Fruit fly (Drosophila melanogaster) whole organism, embryonic: ENCODE measurements around the gene Nadsyn.

ENCODE experiments used
- ATbp ChIP-seq: fragments of 200-800 bp; sonication (Bioruptor generic); optimal IDR thresholded peaks from 2 replicates; lab custom pipeline; 2017; ENCODE audit warnings: missing biosample characterization, mild to moderate bottlenecking, missing genetic modification characterization, missing genetic modification reagents
- Awh ChIP-seq: fragments of 200-800 bp; sonication (Bioruptor generic); IDR thresholded peaks from 2 replicates; pipeline ENCODE4, ENCODE4 v1.3.6; 2022; ENCODE audit warnings: missing biosample characterization, missing genetic modification characterization
- Blimp-1 ChIP-seq: fragments of 200-800 bp; sonication (Bioruptor generic); optimal IDR thresholded peaks from 3 replicates; lab custom pipeline; 2018; ENCODE audit warnings: missing biosample characterization, missing genetic modification characterization, mild to moderate bottlenecking, moderate library complexity, missing genetic modification reagents
- CG10321 ChIP-seq: fragments of 200-800 bp; sonication (Bioruptor generic); IDR thresholded peaks from 2 replicates; pipeline ENCODE4 v1.3.6; 2022; ENCODE audit warnings: missing biosample characterization, missing genetic modification characterization
- CG11247 ChIP-seq: fragments of 200-800 bp; sonication (Bioruptor generic); IDR thresholded peaks from 2 replicates; pipeline ENCODE4 v1.3.6; 2022; ENCODE audit warnings: missing biosample characterization, missing genetic modification characterization
- CG12071 ChIP-seq: fragments of 200-800 bp; sonication (Bioruptor generic); optimal IDR thresholded peaks from 3 replicates; lab custom pipeline; 2018; ENCODE audit warnings: missing biosample characterization, mild to moderate bottlenecking, missing genetic modification characterization
- CG12391 ChIP-seq: fragments of 200-800 bp; sonication (Bioruptor generic); optimal IDR thresholded peaks from 3 replicates; lab custom pipeline; 2018; ENCODE audit warnings: missing biosample characterization, mild to moderate bottlenecking, missing genetic modification characterization, moderate library complexity
- CG13296 ChIP-seq: fragments of 200-800 bp; sonication (Bioruptor generic); optimal IDR thresholded peaks from 3 replicates; lab custom pipeline; 2018; ENCODE audit warnings: missing biosample characterization, mild to moderate bottlenecking, missing genetic modification characterization
- CG14014 ChIP-seq: fragments of 200-800 bp; sonication (Bioruptor generic); IDR thresholded peaks from 2 replicates; pipeline ENCODE4 v1.3.6; 2022; ENCODE audit warnings: missing biosample characterization, missing genetic modification characterization
- CG14441 ChIP-seq: fragments of 200-800 bp; sonication (Bioruptor generic); IDR thresholded peaks from 2 replicates; pipeline ENCODE4 v1.3.6; 2022; ENCODE audit warnings: missing biosample characterization, missing genetic modification characterization
- CG14860 ChIP-seq: fragments of 200-800 bp; sonication (Bioruptor generic); IDR thresholded peaks from 3 replicates; pipeline ENCODE4 v1.3.6; 2022; ENCODE audit warnings: missing biosample characterization, missing genetic modification characterization; ENCODE audit not compliant: partially characterized antibody
- CG15479 ChIP-seq: fragments of 200-800 bp; sonication (Bioruptor generic); optimal IDR thresholded peaks from 3 replicates; lab custom pipeline; 2019; ENCODE audit warnings: missing biosample characterization, mild to moderate bottlenecking, missing genetic modification characterization, moderate library complexity
- CG16779 ChIP-seq: fragments of 200-800 bp; sonication (Bioruptor generic); IDR thresholded peaks from 2 replicates; pipeline ENCODE4 v1.3.6; 2022; ENCODE audit warnings: missing biosample characterization, missing genetic modification characterization
- CG17361 ChIP-seq: fragments of 200-800 bp; sonication (Bioruptor generic); IDR thresholded peaks from 3 replicates; pipeline ENCODE4 v1.3.6; 2022; ENCODE audit warnings: missing biosample characterization, missing genetic modification characterization
- CG17829 ChIP-seq: fragments of 200-800 bp; optimal IDR thresholded peaks from 2 replicates; lab custom pipeline; 2019; ENCODE audit warnings: missing biosample characterization, mild to moderate bottlenecking, missing genetic modification characterization, moderate library complexity
- CG18011 ChIP-seq: fragments of 200-800 bp; sonication (Bioruptor generic); optimal IDR thresholded peaks from 2 replicates; lab custom pipeline; 2017; ENCODE audit warnings: missing biosample characterization, missing genetic modification characterization, mild to moderate bottlenecking, moderate library complexity, missing genotype
- CG18476 ChIP-seq: fragments of 200-800 bp; sonication (Bioruptor generic); optimal IDR thresholded peaks from 2 replicates; lab custom pipeline; 2016; ENCODE audit warnings: missing biosample characterization, mild to moderate bottlenecking, missing genetic modification characterization
- CG2712 ChIP-seq: fragments of 200-800 bp; optimal IDR thresholded peaks from 3 replicates; lab custom pipeline; 2019; ENCODE audit warnings: missing biosample characterization, mild to moderate bottlenecking, missing genetic modification characterization, moderate library complexity
- CG30403 ChIP-seq: fragments of 200-800 bp; sonication (Bioruptor generic); optimal IDR thresholded peaks from 3 replicates; lab custom pipeline; 2016; ENCODE audit warnings: missing biosample characterization, missing genetic modification characterization
- CG3065 ChIP-seq: fragments of 200-800 bp; sonication (Bioruptor generic); optimal IDR thresholded peaks from 2 replicates; lab custom pipeline; 2016; ENCODE audit warnings: missing biosample characterization, missing genetic modification characterization
- CG4424 ChIP-seq: fragments of 200-800 bp; sonication (Bioruptor generic); optimal IDR thresholded peaks from 3 replicates; lab custom pipeline; 2016; ENCODE audit warnings: missing biosample characterization, missing genetic modification characterization
- CG6272 ChIP-seq: fragments of 200-800 bp; sonication (Bioruptor generic); IDR thresholded peaks from 2 replicates; pipeline ENCODE4 v1.3.6; 2022; ENCODE audit warnings: missing biosample characterization, missing genetic modification characterization
- CG7839 ChIP-seq: fragments of 200-800 bp; sonication (Bioruptor generic); optimal IDR thresholded peaks from 3 replicates; lab custom pipeline; 2018; ENCODE audit warnings: missing biosample characterization, mild to moderate bottlenecking, missing genetic modification characterization, moderate library complexity
- CG9609 ChIP-seq: fragments of 200-800 bp; sonication (Bioruptor generic); optimal IDR thresholded peaks from 3 replicates; lab custom pipeline; 2016; ENCODE audit warnings: missing biosample characterization, missing genetic modification characterization
- CG9727 ChIP-seq: fragments of 200-800 bp; sonication (Bioruptor generic); optimal IDR thresholded peaks from 3 replicates; lab custom pipeline; 2017; ENCODE audit warnings: missing biosample characterization, mild to moderate bottlenecking, missing genetic modification characterization
- CG9817 ChIP-seq: fragments of 200-800 bp; sonication (Bioruptor generic); optimal IDR thresholded peaks from 2 replicates; lab custom pipeline; 2018; ENCODE audit warnings: missing biosample characterization, mild to moderate bottlenecking, missing genetic modification characterization, moderate library complexity
- Chrac-16 ChIP-seq: fragments of 200-800 bp; sonication (Bioruptor generic); optimal IDR thresholded peaks from 3 replicates; lab custom pipeline; 2016; ENCODE audit warnings: missing biosample characterization, missing genetic modification characterization
- D ChIP-seq, 2 experiments: fragments of 200-800 bp in 1 of 2; fragments of >200 bp in 1 of 2; sonication (Bioruptor generic) in 1 of 2; optimal IDR thresholded peaks; 2 replicates in 1 of 2; 3 replicates in 1 of 2; lab custom pipeline; 2017; ENCODE audit warnings: mild to moderate bottlenecking in 1 of 2, missing biosample characterization in 1 of 2, missing genetic modification characterization in 1 of 2, missing genetic modification reagents in 1 of 2
- D19B ChIP-seq: fragments of 200-800 bp; sonication (Bioruptor generic); optimal IDR thresholded peaks from 2 replicates; lab custom pipeline; 2017; ENCODE audit warnings: missing biosample characterization, mild to moderate bottlenecking, missing genetic modification characterization
- Drgx ChIP-seq: fragments of 200-800 bp; sonication (Bioruptor generic); IDR thresholded peaks from 2 replicates; pipeline ENCODE4 v1.3.6; 2022; ENCODE audit warnings: missing biosample characterization, missing genetic modification characterization
- GATAe ChIP-seq: fragments of 200-800 bp; sonication (Bioruptor generic); conservative IDR thresholded peaks from 2 replicates; pipeline ENCODE4 v1.3.6; 2022; ENCODE audit warnings: missing biosample characterization, missing genetic modification characterization
- Scr ChIP-seq: fragments of 200-800 bp; sonication (Bioruptor generic); IDR thresholded peaks from 2 replicates; pipeline ENCODE4 v1.3.6; 2022; ENCODE audit warnings: missing biosample characterization, missing genetic modification characterization; ENCODE audit not compliant: partially characterized antibody
- Sox100B ChIP-seq: fragments of 200-800 bp; sonication (Bioruptor generic); optimal IDR thresholded peaks from 3 replicates; lab custom pipeline; 2018; ENCODE audit warnings: missing biosample characterization, mild to moderate bottlenecking, missing genetic modification characterization
- Vsx1 ChIP-seq: fragments of 200-800 bp; sonication (Bioruptor generic); optimal IDR thresholded peaks from 2 replicates; lab custom pipeline; 2017; ENCODE audit warnings: missing biosample characterization, mild to moderate bottlenecking, missing genetic modification characterization, missing genetic modification reagents
- Xbp1 ChIP-seq: fragments of 200-800 bp; sonication (Bioruptor generic); optimal IDR thresholded peaks from 3 replicates; lab custom pipeline; 2016; ENCODE audit warnings: missing biosample characterization, mild to moderate bottlenecking, missing genetic modification characterization
- ase ChIP-seq: fragments of 200-800 bp; sonication (Bioruptor generic); IDR thresholded peaks from 3 replicates; pipeline ENCODE4 v1.3.6; 2022; ENCODE audit warnings: missing biosample characterization, missing genetic modification characterization
- ash1 ChIP-seq: fragments of 200-800 bp; sonication (Bioruptor generic); optimal IDR thresholded peaks from 2 replicates; lab custom pipeline; 2018; ENCODE audit warnings: missing biosample characterization, mild to moderate bottlenecking, missing genetic modification characterization
- crol ChIP-seq: fragments of 200-800 bp; sonication (Bioruptor generic); IDR thresholded peaks from 2 replicates; pipeline ENCODE4 v1.3.6; 2022; ENCODE audit warnings: missing biosample characterization, missing genetic modification characterization
- disco-r ChIP-seq: fragments of 200-800 bp; sonication (Bioruptor generic); optimal IDR thresholded peaks from 2 replicates; lab custom pipeline; 2016; ENCODE audit warnings: missing biosample characterization, missing genetic modification characterization
- exex ChIP-seq: fragments of 200-800 bp; sonication (Bioruptor generic); optimal IDR thresholded peaks from 4 replicates; lab custom pipeline; 2018; ENCODE audit warnings: missing biosample characterization, mild to moderate bottlenecking, missing genetic modification characterization, moderate library complexity
- fu2 ChIP-seq: fragments of 200-800 bp; sonication (Bioruptor generic); optimal IDR thresholded peaks from 2 replicates; lab custom pipeline; 2016; ENCODE audit warnings: missing biosample characterization, missing genetic modification characterization
- gfzf ChIP-seq: fragments of 200-800 bp; sonication (Bioruptor generic); optimal IDR thresholded peaks from 2 replicates; lab custom pipeline; 2016; ENCODE audit warnings: missing biosample characterization, mild to moderate bottlenecking, missing genetic modification characterization, moderate library complexity
- hkb ChIP-seq, 2 experiments: fragments of 200-800 bp in 1 of 2; fragments of >200 bp in 1 of 2; sonication (Bioruptor generic) in 1 of 2; IDR thresholded peaks in 1 of 2; optimal IDR thresholded peaks in 1 of 2; 2 replicates each; pipeline versions ENCODE4 v1.3.6 to Lab custom; 2017 to 2022; ENCODE audit warnings: missing biosample characterization in 1 of 2, missing genetic modification characterization in 1 of 2
- klu ChIP-seq: fragments of 200-800 bp; sonication (Bioruptor generic); IDR thresholded peaks from 2 replicates; pipeline ENCODE4 v1.3.6; 2022; ENCODE audit warnings: missing biosample characterization, missing genetic modification characterization
- mirr ChIP-seq: fragments of 200-800 bp; sonication (Bioruptor generic); optimal IDR thresholded peaks from 3 replicates; lab custom pipeline; 2018; ENCODE audit warnings: missing biosample characterization, mild to moderate bottlenecking, missing genetic modification characterization
- psq ChIP-seq: fragments of 200-800 bp; sonication (Bioruptor generic); optimal IDR thresholded peaks from 2 replicates; lab custom pipeline; 2017; ENCODE audit warnings: missing biosample characterization, missing genetic modification characterization
- repo ChIP-seq: fragments of 200-800 bp; sonication (Bioruptor generic); optimal IDR thresholded peaks from 2 replicates; lab custom pipeline; 2016; ENCODE audit warnings: missing biosample characterization, missing genetic modification characterization
- slou ChIP-seq: fragments of 200-800 bp; sonication (Bioruptor generic); optimal IDR thresholded peaks from 3 replicates; lab custom pipeline; 2016; ENCODE audit warnings: missing biosample characterization, missing genetic modification characterization
- sna ChIP-seq: fragments of 200-800 bp; sonication (Bioruptor generic); IDR thresholded peaks from 2 replicates; pipeline ENCODE4 v1.3.6; 2022; ENCODE audit warnings: missing biosample characterization, missing genetic modification characterization; ENCODE audit not compliant: partially characterized antibody
- toy ChIP-seq: fragments of 200-800 bp; sonication (Bioruptor generic); IDR thresholded peaks from 2 replicates; pipeline ENCODE4 v1.3.6; 2022; ENCODE audit warnings: missing biosample characterization, missing genetic modification characterization
- zen2 ChIP-seq: fragments of 200-800 bp; sonication (Bioruptor generic); IDR thresholded peaks from 3 replicates; pipeline ENCODE4 v1.3.6; 2022; ENCODE audit warnings: missing biosample characterization, missing genetic modification characterization; ENCODE audit not compliant: partially characterized antibody

Nadsyn gene

DNA sequence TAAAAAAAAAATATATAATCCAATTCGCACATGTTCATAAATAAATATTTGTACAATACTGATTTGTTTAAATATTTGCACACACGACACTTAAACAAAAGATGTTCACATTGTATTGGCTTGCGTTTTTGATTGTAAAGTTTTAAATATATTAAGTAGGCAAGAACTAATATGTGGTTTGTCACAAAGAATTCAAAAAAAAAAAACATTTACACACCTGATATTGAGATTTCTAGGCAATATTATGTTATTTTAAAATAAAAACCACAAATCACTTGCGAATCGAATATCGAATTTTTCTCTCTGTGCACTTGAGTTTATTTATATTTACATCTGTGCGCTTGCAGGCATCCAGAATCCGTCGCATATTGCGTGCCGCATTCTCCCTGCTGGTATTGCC lies 38.5 kb downstream of the Nadsyn start (continued):
- TF ChIP-seq CG4424 (GFP tag; lab: Kevin White, UChicago): peak; percentile 15
- TF ChIP-seq Sox100B: peak; percentile 40
- no peak for TF ChIP-seq CG3065
- TF ChIP-seq CG18476: peak; percentile 4
- TF ChIP-seq klu (GFP tag; lab: Robert Waterston, UW): no peak
- peak; percentile 15 for TF ChIP-seq Xbp1
- TF ChIP-seq Chrac-16 (GFP tag; lab: Kevin White, UChicago): no peak
- TF ChIP-seq toy (GFP tag; lab: Robert Waterston, UW): no peak
- no peak for TF ChIP-seq D19B (GFP tag; lab: Kevin White, UChicago)
- peak; percentile 9 for TF ChIP-seq CG7839
- peak; percentile 15 for TF ChIP-seq ATbp (GFP tag; lab: Kevin White, UChicago)
- TF ChIP-seq CG30403 (GFP tag; lab: Kevin White, UChicago): peak; percentile 2
- no peak for TF ChIP-seq Awh
- no peak for TF ChIP-seq CG15479 (GFP tag; lab: Kevin White, UChicago)
- TF ChIP-seq hkb (optimal IDR thresholded peaks at IDR 0.05; lab: Kevin White, UChicago): no peak
- 0 out of 2 replicates have a peak, but pooled peaks have one; percentile 9 for TF ChIP-seq hkb (GFP tag; IDR thresholded peaks at IDR 0.05; lab: Robert Waterston, UW)
- TF ChIP-seq slou (GFP tag; lab: Kevin White, UChicago): no peak
- TF ChIP-seq zen2: no peak
- TF ChIP-seq repo (GFP tag; lab: Kevin White, UChicago): no peak
- peak; percentile 67 for TF ChIP-seq Drgx
- peak; percentile 41 for TF ChIP-seq CG9727
- TF ChIP-seq ase (GFP tag; lab: Robert Waterston, UW): no peak
- no peak for TF ChIP-seq D (optimal IDR thresholded peaks at IDR 0.05; lab: Kevin White, UChicago)
- TF ChIP-seq D (GFP tag; optimal IDR thresholded peaks at IDR 0.05; lab: Kevin White, UChicago): peak; percentile 9
- TF ChIP-seq sna (GFP tag; lab: Robert Waterston, UW): no peak
- TF ChIP-seq CG14014: 0 out of 2 replicates have a peak, but pooled peaks have one; percentile 27
- peak; percentile 43; the same call in 1 of the 3 replicates for TF ChIP-seq CG17361 (GFP tag; lab: Robert Waterston, UW)
- no peak for TF ChIP-seq CG16779
- no peak for TF ChIP-seq CG12071 (GFP tag; lab: Kevin White, UChicago)
- no peak for TF ChIP-seq mirr
- peak; percentile 44 for TF ChIP-seq Blimp-1
- TF ChIP-seq CG12391 (tag; lab: Kevin White, UChicago): peak; percentile 31
- no peak for TF ChIP-seq CG9609 (GFP tag; lab: Kevin White, UChicago)
- no peak for TF ChIP-seq GATAe
- peak; percentile 4 for TF ChIP-seq CG13296 (GFP tag; lab: Kevin White, UChicago)
- no peak for TF ChIP-seq CG10321 (GFP tag; lab: Robert Waterston, UW)
- TF ChIP-seq CG18011 (GFP tag; lab: Kevin White, UChicago): no peak

DNA sequence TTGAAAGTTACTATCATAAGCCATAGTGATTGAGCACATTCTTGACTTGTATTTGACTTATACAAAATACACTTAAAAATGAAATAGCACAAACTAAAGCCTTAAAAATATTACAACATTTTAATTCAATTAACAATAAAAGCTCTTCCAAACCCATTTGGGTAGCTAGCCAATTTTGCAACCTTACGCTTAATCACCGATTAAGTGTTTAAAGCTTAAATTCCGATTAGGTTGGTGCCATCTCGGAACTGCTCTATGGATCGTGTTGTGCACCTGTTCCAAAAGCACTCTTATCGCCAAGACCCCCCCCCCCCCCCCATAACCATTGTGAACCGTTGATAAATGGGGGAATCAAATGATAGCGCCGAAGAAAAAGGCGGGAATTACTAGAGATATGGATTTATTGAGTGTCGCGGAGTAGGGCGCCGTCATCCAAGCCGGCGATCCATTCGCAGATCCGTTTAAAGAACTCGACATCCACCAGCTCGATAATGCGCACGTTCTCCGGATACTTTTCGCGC lies 40.1 kb downstream of the Nadsyn start:
- TF ChIP-seq Scr (GFP tag; lab: Robert Waterston, UW) (no peak), CG17829 (tag; lab: Kevin White, UChicago) (no peak), CG12071 (GFP tag; lab: Kevin White, UChicago) (no peak), CG6272 (no peak), CG14860 (GFP tag; lab: Robert Waterston, UW) (no peak), psq (no peak), CG2712 (tag; lab: Kevin White, UChicago) (peak; percentile 71), Vsx1 (GFP tag; lab: Kevin White, UChicago) (no peak), crol (GFP tag; lab: Robert Waterston, UW) (peak; percentile 67), fu2 (GFP tag; lab: Kevin White, UChicago) (no peak), CG11247 (GFP tag; lab: Robert Waterston, UW) (no peak), gfzf (no peak), CG14441 (GFP tag; lab: Robert Waterston, UW) (no peak), CG9817 (tag; lab: Kevin White, UChicago) (no peak), ash1 (no peak), exex (tag; lab: Kevin White, UChicago) (peak; percentile 91), GATAe (peak; percentile 25; the same call in 1 of the 2 replicates), disco-r (no peak)
